Worm (Caenorhabditis elegans): ENCODE results near the gene coa-7.

The coa-7 gene

ce11 chrII:11652679-11653174, 1.8 kb upstream of the coa-7 start, which contains the start of the genes rad-23 and rpn-12:
Gene rad-23 (minus strand): TSS chrII:11652729.
Gene rpn-12 (plus strand): TSS chrII:11653124.
- TF ChIP-seq unc-62 (GFP tag; optimal IDR thresholded peaks at IDR 0.05): no peak

ce11 chrII:11652125-11652524, 1.2 kb upstream of the coa-7 start:
- no peak for TF ChIP-seq unc-62 (GFP tag; optimal IDR thresholded peaks at IDR 0.05)

ce11 chrII:11649239-11649638, 1.7 kb downstream of the coa-7 start:
- TF ChIP-seq unc-62 (GFP tag; optimal IDR thresholded peaks at IDR 0.05): no peak

- TF ChIP-seq unc-62 (GFP tag; optimal IDR thresholded peaks at IDR 0.05): no peak
Measured at ce11 chrII:11646874-11647273, 4.1 kb downstream of the coa-7 start.

ce11 chrII:11646276-11646797, 4.6 kb downstream of the coa-7 start, which contains the start of gene ghi-1:
Gene ghi-1 (plus strand): TSS chrII:11646747.
- no peak for TF ChIP-seq unc-62 (GFP tag; optimal IDR thresholded peaks at IDR 0.05)

ce11 chrII:11645383-11645782, 5.6 kb downstream of the coa-7 start:
- TF ChIP-seq unc-62 (GFP tag; optimal IDR thresholded peaks at IDR 0.05): no peak

ce11 chrII:11644535-11644934, 6.4 kb downstream of the coa-7 start:
- TF ChIP-seq unc-62 (GFP tag; optimal IDR thresholded peaks at IDR 0.05): no peak

- TF ChIP-seq unc-62 (GFP tag; optimal IDR thresholded peaks at IDR 0.05): no peak
Measured at ce11 chrII:11642736-11643135, 8.2 kb downstream of the coa-7 start.

ce11 chrII:11642025-11642424, 8.9 kb downstream of the coa-7 start:
- no peak for TF ChIP-seq unc-62 (GFP tag; optimal IDR thresholded peaks at IDR 0.05)

- TF ChIP-seq unc-62 (GFP tag; optimal IDR thresholded peaks at IDR 0.05): no peak
Measured at ce11 chrII:11637817-11638216, 13.1 kb downstream of the coa-7 start.

- TF ChIP-seq unc-62 (GFP tag; optimal IDR thresholded peaks at IDR 0.05): no peak
Measured at ce11 chrII:11637189-11637754, 13.7 kb downstream of the coa-7 start.

- no peak for TF ChIP-seq unc-62 (GFP tag; optimal IDR thresholded peaks at IDR 0.05)
Measured at ce11 chrII:11636617-11637016, 14.3 kb downstream of the coa-7 start.

- no peak for TF ChIP-seq unc-62 (GFP tag; optimal IDR thresholded peaks at IDR 0.05)
Measured at ce11 chrII:11635745-11636161, 15.2 kb downstream of the coa-7 start.

- TF ChIP-seq unc-62 (GFP tag; optimal IDR thresholded peaks at IDR 0.05): no peak
Measured at ce11 chrII:11634681-11635527, 16.0 kb downstream of the coa-7 start.

- TF ChIP-seq unc-62 (GFP tag; optimal IDR thresholded peaks at IDR 0.05): no peak
Measured at ce11 chrII:11634057-11634676, 16.8 kb downstream of the coa-7 start.

ce11 chrII:11633509-11633908, 17.4 kb downstream of the coa-7 start, which contains the start of gene din-1:
Gene din-1 (minus strand): TSS chrII:11633609.
- TF ChIP-seq unc-62 (GFP tag; optimal IDR thresholded peaks at IDR 0.05): no peak
